Fruit fly (Drosophila melanogaster): ENCODE measurements around the gene CG14340.

CG14340 gene

DNA sequence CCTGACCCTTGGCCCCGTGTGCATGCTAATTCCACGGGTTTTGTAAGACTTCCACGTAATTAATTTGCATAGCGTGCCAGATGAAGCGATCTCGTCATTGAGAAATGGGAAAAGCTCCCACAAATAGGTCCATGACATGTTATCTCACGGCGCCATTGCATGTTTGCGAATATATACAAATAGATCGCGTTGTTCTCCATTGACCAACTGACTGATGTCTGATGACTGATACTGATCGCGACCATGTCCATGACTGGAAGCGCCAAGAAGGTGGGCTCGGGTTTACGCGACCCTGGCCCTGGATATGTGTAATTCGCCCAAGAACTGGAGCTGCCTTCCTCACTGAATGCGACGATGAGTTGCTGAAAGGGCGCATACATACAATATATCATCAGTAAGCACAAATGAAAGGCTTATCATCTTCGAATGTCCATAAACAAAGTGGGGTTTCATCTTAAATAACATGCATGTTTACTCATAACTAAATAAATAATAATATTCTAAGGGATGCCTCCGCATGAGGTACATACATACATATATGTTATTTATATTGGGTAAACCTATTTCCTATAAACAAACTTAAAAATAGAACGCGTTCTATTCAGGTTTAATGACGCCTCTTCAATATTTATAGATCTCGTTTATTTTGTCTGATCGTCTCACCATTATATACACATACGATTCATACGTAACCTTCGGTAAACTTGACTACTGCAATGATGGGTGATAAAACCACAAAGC, 10.5 kb downstream of the CG14340 start:
- no peak for TF ChIP-seq noc (tag; optimal IDR thresholded peaks at IDR 0.05)

dm6 chr2L:1124265-1124664, 11.5 kb downstream of the CG14340 start:
- TF ChIP-seq noc (tag; optimal IDR thresholded peaks at IDR 0.05): no peak

DNA sequence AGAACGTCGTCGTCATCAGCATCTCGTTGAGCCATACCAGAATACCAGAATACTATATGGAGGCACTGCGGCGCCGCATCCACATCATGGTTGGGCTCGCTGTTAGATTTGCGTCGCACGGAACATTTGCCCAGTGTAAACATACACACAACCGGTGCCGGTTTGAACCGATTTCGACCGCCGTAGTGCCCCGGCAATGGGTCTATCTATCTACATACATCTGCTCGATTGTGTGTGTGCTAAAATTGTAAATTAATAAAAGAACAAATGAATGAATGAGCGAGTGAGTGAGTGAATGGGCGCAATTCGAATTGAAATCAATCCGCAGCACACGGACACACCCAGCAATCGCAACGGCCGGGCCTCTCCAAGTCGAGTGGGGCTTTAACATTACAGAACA, 12.7 kb downstream of the CG14340 start:
- no peak for TF ChIP-seq noc (tag; optimal IDR thresholded peaks at IDR 0.05)

- no peak for TF ChIP-seq noc (tag; optimal IDR thresholded peaks at IDR 0.05)
These were observed 13.8 kb downstream of the CG14340 start for dm6 chr2L:1126527-1126926.

dm6 chr2L:1127434-1128089, 14.8 kb downstream of the CG14340 start:
- peak; percentile 58 for TF ChIP-seq noc (tag; optimal IDR thresholded peaks at IDR 0.05)

- no peak for TF ChIP-seq noc (tag; optimal IDR thresholded peaks at IDR 0.05)
These were observed 15.7 kb downstream of the CG14340 start for dm6 chr2L:1128344-1128931.

- TF ChIP-seq noc (tag; optimal IDR thresholded peaks at IDR 0.05): peak; percentile 63
These were observed 16.5 kb downstream of the CG14340 start, which contains the start of the genes Pino and TBC1D23 for dm6 chr2L:1128932-1129887. Gene Pino, minus strand, starts transcription at chr2L:1128953. Gene TBC1D23, plus strand, starts transcription at chr2L:1129316.

DNA sequence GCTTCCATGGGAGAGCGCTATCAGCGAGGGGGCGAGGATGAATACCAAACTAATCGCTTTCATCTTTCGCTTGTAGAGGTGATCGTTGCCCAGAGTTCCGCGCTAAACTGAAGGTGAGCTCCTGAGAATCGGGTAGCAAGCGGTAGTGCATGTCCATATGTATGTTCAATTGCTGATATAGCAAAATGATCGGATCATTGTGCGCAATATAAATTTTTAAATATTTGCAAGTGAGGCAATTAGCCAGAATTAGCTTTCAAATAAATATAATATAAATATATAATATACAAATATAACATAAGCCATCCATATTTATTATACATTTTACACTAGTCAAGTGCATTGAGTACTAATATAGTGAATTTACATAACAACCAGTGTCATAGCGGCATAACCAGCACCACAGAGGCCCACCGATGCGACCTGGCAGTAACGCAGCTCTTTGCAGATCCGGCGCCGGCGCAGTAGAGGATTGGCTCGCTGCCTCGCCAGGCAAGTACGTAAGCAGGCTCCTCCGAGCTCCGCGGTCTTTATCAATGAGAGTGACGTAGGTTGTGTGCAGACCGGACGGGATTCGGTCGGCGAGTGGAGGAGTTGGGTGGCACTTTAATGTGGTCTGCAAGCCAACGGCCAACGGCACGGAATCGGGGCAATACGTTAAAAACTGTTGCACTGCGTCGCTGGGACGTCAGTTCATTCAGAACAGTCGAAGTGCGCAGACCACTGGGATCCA, 21.4 kb downstream of the CG14340 start, which contains the start of the genes Iris and CG4577:
Iris (minus strand) TSS at position 88 of the 733 bp plus-strand sequence.
CG4577 (plus strand) TSS at position 683 of the 733 bp plus-strand sequence.
- TF ChIP-seq noc (tag; optimal IDR thresholded peaks at IDR 0.05): no peak

DNA sequence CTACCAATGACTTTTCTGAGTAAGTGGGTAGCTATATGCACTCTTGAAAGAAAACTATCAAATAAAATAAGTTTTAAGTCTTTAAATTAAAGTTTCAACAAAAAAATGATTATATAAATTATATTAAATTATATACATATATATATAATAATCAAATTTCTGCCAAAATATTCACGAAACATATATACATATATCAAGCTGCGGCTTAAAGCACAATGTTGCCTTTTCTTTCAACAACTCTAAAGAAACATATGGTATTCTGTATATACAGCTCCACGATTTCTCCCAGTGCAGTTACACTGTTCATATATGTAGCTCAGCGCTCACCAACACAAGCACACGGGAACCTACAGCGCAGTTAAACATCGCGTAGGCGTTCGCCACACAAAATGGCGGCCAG, 22.8 kb downstream of the CG14340 start:
- TF ChIP-seq noc (tag; optimal IDR thresholded peaks at IDR 0.05): no peak

DNA sequence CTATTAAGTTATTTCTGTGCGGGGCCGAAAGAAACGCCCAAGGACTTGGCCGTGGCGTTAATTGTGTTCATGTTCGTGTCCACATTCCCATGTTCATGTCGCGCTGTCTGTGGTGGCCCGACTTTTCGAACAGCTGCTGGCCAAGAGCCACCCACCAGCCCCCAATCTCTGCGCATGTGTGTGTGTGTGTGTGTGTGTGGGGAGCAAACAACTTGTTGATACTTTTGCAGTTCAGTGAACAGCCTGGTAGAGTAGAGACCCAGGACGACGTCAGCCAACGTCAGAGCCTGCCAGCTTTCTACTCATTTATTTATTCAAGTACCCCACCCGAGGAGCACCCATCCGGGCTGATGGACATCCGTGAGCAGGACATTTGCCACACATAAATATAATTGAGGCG, 24.3 kb downstream of the CG14340 start:
- TF ChIP-seq noc (tag; optimal IDR thresholded peaks at IDR 0.05): no peak

DNA sequence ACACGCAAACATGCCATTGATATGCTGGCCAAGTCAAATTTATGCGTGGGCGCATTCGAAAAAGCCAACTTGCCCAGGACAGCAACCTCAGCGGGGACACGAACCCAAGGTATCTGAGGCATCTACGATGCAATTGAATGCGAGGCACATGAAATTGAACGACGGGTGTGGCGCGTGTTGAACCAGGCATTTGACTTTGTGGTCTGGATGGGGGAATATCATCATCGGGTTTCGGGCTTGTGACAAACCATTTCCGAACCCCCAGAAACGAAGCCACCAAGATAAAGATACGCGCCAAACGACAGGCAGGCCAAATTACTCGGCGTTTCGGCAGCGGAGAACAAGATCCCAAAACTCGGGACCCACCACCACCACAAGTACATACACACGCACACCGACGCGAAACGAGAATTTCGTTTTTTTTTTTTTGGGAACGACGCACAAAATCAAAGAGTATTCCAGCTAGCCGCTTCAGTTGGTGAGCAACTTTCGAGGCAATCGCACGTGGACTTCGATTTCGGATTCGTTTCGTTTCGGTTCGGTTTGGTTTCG, 30.1 kb downstream of the CG14340 start, which contains the start of gene MFS3:
MFS3 (plus strand) TSS at position 472 of the 552 bp plus-strand sequence.
- no peak for TF ChIP-seq noc (tag; optimal IDR thresholded peaks at IDR 0.05)

DNA sequence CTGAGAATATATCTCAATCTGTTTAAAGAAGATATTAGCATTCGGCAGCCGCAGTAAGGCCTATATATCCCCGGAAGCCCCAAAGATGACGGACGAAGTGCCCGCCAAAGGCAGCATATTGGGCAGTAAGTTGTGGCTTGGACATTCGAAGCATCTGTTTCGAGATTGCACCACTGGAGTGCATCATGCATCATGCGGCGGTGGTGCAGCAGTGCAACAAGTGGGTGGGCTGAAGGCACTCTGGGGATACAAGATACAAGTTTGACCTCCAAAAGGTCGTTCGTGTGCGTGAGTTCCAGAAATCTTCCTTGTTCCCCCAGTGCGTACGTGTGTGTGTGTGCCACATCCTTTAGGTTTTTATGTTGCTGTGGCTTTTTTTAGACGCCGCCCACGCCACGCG, 30.5 kb downstream of the CG14340 start:
- TF ChIP-seq noc (tag; optimal IDR thresholded peaks at IDR 0.05): no peak

dm6 chr2L:1144371-1145360, 31.9 kb downstream of the CG14340 start:
- TF ChIP-seq noc (tag; optimal IDR thresholded peaks at IDR 0.05): peak; percentile 96

All from whole organism, larva.